Worm (Caenorhabditis elegans) whole organism, late embryonic: ENCODE measurements around the gene cyp-33E1.

Experiments used
- C08G9.2 ChIP-seq: sonication (generic microtip); optimal IDR thresholded peaks from 2 replicates; lab custom pipeline; 2016; ENCODE audit warnings: mild to moderate bottlenecking, missing genetic modification characterization, moderate library complexity, missing compliant biosample characterization
- F13H6.1 ChIP-seq: sonication (generic microtip); optimal IDR thresholded peaks from 2 replicates; lab custom pipeline; 2016; ENCODE audit warnings: missing genetic modification characterization, missing compliant biosample characterization
- ahr-1 ChIP-seq: sonication (generic microtip); optimal IDR thresholded peaks from 2 replicates; lab custom pipeline; 2016; ENCODE audit warnings: missing genetic modification characterization, missing compliant biosample characterization
- dmd-4 ChIP-seq: sonication (generic microtip); optimal IDR thresholded peaks from 2 replicates; lab custom pipeline; 2016; ENCODE audit warnings: borderline replicate concordance, missing genetic modification characterization, missing compliant biosample characterization
- hlh-15 ChIP-seq: sonication (generic microtip); optimal IDR thresholded peaks from 2 replicates; lab custom pipeline; 2016; ENCODE audit warnings: missing genetic modification characterization, missing compliant biosample characterization
- unc-55 ChIP-seq: sonication (generic microtip); optimal IDR thresholded peaks from 2 replicates; lab custom pipeline; 2017; ENCODE audit warnings: missing biosample characterization, missing genetic modification reagents, missing genetic modification characterization

ce11 chrIV:8654115-8654628 is 5.8 kb upstream of the cyp-33E1 start, which contains the start of gene C49C8.1:
- no peak for TF ChIP-seq C08G9.2 (tag; lab: Kevin White, UChicago)
- no peak for TF ChIP-seq F13H6.1 (tag; lab: Kevin White, UChicago)
- no peak for TF ChIP-seq hlh-15 (tag; lab: Kevin White, UChicago)
- TF ChIP-seq unc-55 (GFP tag; lab: Kevin White, UChicago), result no peak
- no peak for TF ChIP-seq dmd-4
- TF ChIP-seq ahr-1 (tag; lab: Kevin White, UChicago), result no peak
